Fruit fly (Drosophila melanogaster): ENCODE measurements around the gene CG4476.

DNA sequence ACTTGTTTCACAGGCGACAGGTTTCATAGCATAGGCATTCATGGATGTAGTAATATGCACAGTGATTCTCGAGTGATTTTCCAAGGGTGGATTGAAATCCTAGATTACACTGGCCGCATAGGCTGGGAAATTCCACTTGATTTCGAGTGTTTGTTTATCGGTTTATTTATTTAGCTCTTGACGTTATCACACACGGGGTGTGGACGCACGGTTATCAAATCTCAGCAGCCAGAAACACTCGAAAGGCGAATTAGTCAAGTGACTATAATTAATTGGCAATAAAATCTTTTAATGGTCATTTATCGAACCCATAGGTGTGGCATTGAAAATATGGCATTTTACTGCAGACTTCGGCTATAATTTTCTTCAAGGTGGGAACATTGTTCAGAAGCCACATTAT is 2.0 kb upstream of the CG4476 start:
- no peak for TF ChIP-seq EcR (GFP tag; optimal IDR thresholded peaks at IDR 0.05)
- no peak for TF ChIP-seq D1 (tag; optimal IDR thresholded peaks at IDR 0.05)
- TF ChIP-seq Pif1B (GFP tag; optimal IDR thresholded peaks at IDR 0.05) = no peak
- TF ChIP-seq CG13204 (GFP tag; optimal IDR thresholded peaks at IDR 0.05) = no peak
- peak; percentile 43; the same call in 1 of the 3 replicates for TF ChIP-seq fd96Ca (GFP tag; IDR thresholded peaks at IDR 0.05)
- TF ChIP-seq Ets98B (GFP tag; IDR thresholded peaks at IDR 0.05) = peak; percentile 22
- no peak for TF ChIP-seq CG9948 (tag; optimal IDR thresholded peaks at IDR 0.05)

Measured in whole organism, pupa.